Worm (Caenorhabditis elegans): Measurements from ENCODE around the gene F28F9.2.

ce11 chrIV:3838687-3839086, 833 bp upstream of the F28F9.2 start:
- no peak for TF ChIP-seq sea-1 (GFP tag; conservative IDR thresholded peaks at IDR 0.05)
- TF ChIP-seq B0310.2 (tag; optimal IDR thresholded peaks at IDR 0.05), result no peak
- TF ChIP-seq hmbx-1 (tag; optimal IDR thresholded peaks at IDR 0.05), result no peak
- no peak for TF ChIP-seq tbx-37 (GFP tag; conservative IDR thresholded peaks at IDR 0.05)
- no peak for TF ChIP-seq ceh-13 (GFP tag; optimal IDR thresholded peaks at IDR 0.05)
- no peak for TF ChIP-seq ama-1 (optimal IDR thresholded peaks at IDR 0.05)
- TF ChIP-seq hnd-1 (tag; optimal IDR thresholded peaks at IDR 0.05), result no peak
- no peak for TF ChIP-seq tra-4 (tag; optimal IDR thresholded peaks at IDR 0.05)
- no peak for TF ChIP-seq ceh-36 (tag; optimal IDR thresholded peaks at IDR 0.05)
- TF ChIP-seq ets-7 (tag; optimal IDR thresholded peaks at IDR 0.05), result no peak
- no peak for TF ChIP-seq F13C5.2 (tag; optimal IDR thresholded peaks at IDR 0.05)
- TF ChIP-seq flt-1 (GFP tag; IDR thresholded peaks at IDR 0.05), result no peak

Data from whole organism, early embryonic.